Worm (Caenorhabditis elegans) whole organism, L3 larva: ENCODE data around the gene T26E4.18.
"Not testable (repeated sequence)": the region's sequence is repeated elsewhere in the genome, so short reads cannot be mapped to it uniquely, and the experiment has no call there.

Experiments used
- R02D3.7 ChIP-seq: fragments of 150-350 bp; optimal IDR thresholded peaks from 2 replicates; lab custom pipeline; 2014; ENCODE audit warnings: missing biosample characterization, missing genetic modification characterization
- ZK546.5 ChIP-seq: sonication (generic microtip); optimal IDR thresholded peaks from 2 replicates; lab custom pipeline; 2017; ENCODE audit warnings: missing biosample characterization, missing genetic modification characterization
- aly-2 ChIP-seq: fragments of 150-350 bp; optimal IDR thresholded peaks from 2 replicates; lab custom pipeline; 2014; ENCODE audit warnings: missing biosample characterization, missing genetic modification characterization
- ama-1 ChIP-seq: fragments of 150-350 bp; optimal IDR thresholded peaks from 2 replicates; lab custom pipeline; 2018
- ceh-28 ChIP-seq: fragments of 150-350 bp; optimal IDR thresholded peaks from 2 replicates; lab custom pipeline; 2014; ENCODE audit warnings: missing biosample characterization, missing genetic modification reagents, missing genetic modification characterization
- ceh-9 ChIP-seq: sonication (generic microtip); optimal IDR thresholded peaks from 2 replicates; lab custom pipeline; 2018; ENCODE audit warnings: missing biosample characterization, missing genetic modification characterization
- daf-12 ChIP-seq: fragments of 150-350 bp; optimal IDR thresholded peaks from 2 replicates; lab custom pipeline; 2014; ENCODE audit warnings: missing biosample characterization, missing genetic modification reagents, missing genetic modification characterization
- elt-3 ChIP-seq, 3 experiments: fragments of 150-350 bp in 1 of 3; sonication (generic microtip) in 2 of 3; optimal IDR thresholded peaks; 2 replicates in 2 of 3; 4 replicates in 1 of 3; lab custom pipeline; 2014 to 2017; ENCODE audit warnings: missing biosample characterization in 3 of 3, missing genetic modification characterization in 3 of 3
- fkh-10 ChIP-seq: sonication (generic microtip); optimal IDR thresholded peaks from 2 replicates; lab custom pipeline; 2017; ENCODE audit warnings: missing biosample characterization, missing genetic modification reagents, missing genetic modification characterization
- fkh-2 ChIP-seq: fragments of 150-350 bp; optimal IDR thresholded peaks from 2 replicates; lab custom pipeline; 2014; ENCODE audit warnings: missing biosample characterization, missing genetic modification reagents, missing genetic modification characterization
- jun-1 ChIP-seq: fragments of 150-350 bp; optimal IDR thresholded peaks from 2 replicates; lab custom pipeline; 2014; ENCODE audit warnings: missing biosample characterization, missing genetic modification reagents, missing genetic modification characterization
- lin-15B ChIP-seq: fragments of 150-350 bp; optimal IDR thresholded peaks from 2 replicates; lab custom pipeline; 2014; ENCODE audit warnings: missing biosample characterization, missing genetic modification characterization
- lin-39 ChIP-seq: fragments of 150-350 bp; optimal IDR thresholded peaks from 2 replicates; lab custom pipeline; 2018; ENCODE audit warnings: missing biosample characterization, missing genetic modification reagents, missing genetic modification characterization
- lsy-12 ChIP-seq: sonication (generic microtip); optimal IDR thresholded peaks from 2 replicates; lab custom pipeline; 2016; ENCODE audit warnings: mild to moderate bottlenecking, missing genetic modification characterization, missing compliant biosample characterization
- mdl-1 ChIP-seq: fragments of 150-350 bp; optimal IDR thresholded peaks from 2 replicates; lab custom pipeline; 2014; ENCODE audit warnings: missing biosample characterization, missing genetic modification characterization
- mml-1 ChIP-seq: fragments of 150-350 bp; sonication (generic microtip); optimal IDR thresholded peaks from 3 replicates; lab custom pipeline; 2014; ENCODE audit warnings: missing biosample characterization, missing genetic modification characterization
- nfya-1 ChIP-seq: sonication (generic microtip); optimal IDR thresholded peaks from 2 replicates; lab custom pipeline; 2017; ENCODE audit warnings: missing genetic modification characterization, mild to moderate bottlenecking, missing compliant biosample characterization, antibody characterized with exemption, moderate library complexity; ENCODE audit not compliant: insufficient read depth
- nhr-11 ChIP-seq: fragments of 150-350 bp; optimal IDR thresholded peaks from 2 replicates; lab custom pipeline; 2014; ENCODE audit warnings: missing biosample characterization, missing genetic modification characterization
- nhr-12 ChIP-seq: fragments of 150-350 bp; optimal IDR thresholded peaks from 2 replicates; lab custom pipeline; 2014; ENCODE audit warnings: missing biosample characterization, missing genetic modification characterization
- nhr-23 ChIP-seq: fragments of 150-350 bp; optimal IDR thresholded peaks from 2 replicates; lab custom pipeline; 2014; ENCODE audit warnings: missing biosample characterization, missing genetic modification reagents, missing genetic modification characterization
- nhr-237 ChIP-seq: fragments of 150-350 bp; optimal IDR thresholded peaks from 2 replicates; lab custom pipeline; 2014; ENCODE audit warnings: missing biosample characterization, missing genetic modification characterization
- nhr-25 ChIP-seq: sonication (generic microtip); optimal IDR thresholded peaks from 2 replicates; lab custom pipeline; 2017; ENCODE audit warnings: missing biosample characterization, missing genetic modification characterization
- nhr-28 ChIP-seq: fragments of 150-350 bp; optimal IDR thresholded peaks from 2 replicates; lab custom pipeline; 2014; ENCODE audit warnings: missing biosample characterization, missing genetic modification characterization
- nhr-67 ChIP-seq: fragments of 150-350 bp; optimal IDR thresholded peaks from 2 replicates; lab custom pipeline; 2014; ENCODE audit warnings: missing biosample characterization, missing genetic modification characterization
- pha-4 ChIP-seq: fragments of 150-350 bp; optimal IDR thresholded peaks from 2 replicates; lab custom pipeline; 2014; ENCODE audit warnings: missing biosample characterization, missing genetic modification reagents, missing genetic modification characterization
- pqm-1 ChIP-seq: fragments of 150-350 bp; optimal IDR thresholded peaks from 2 replicates; lab custom pipeline; 2017; ENCODE audit warnings: missing biosample characterization, missing genetic modification characterization, inconsistent platforms
- skn-1 ChIP-seq: fragments of 150-350 bp; optimal IDR thresholded peaks from 2 replicates; lab custom pipeline; 2014; ENCODE audit warnings: missing biosample characterization, missing genetic modification characterization
- snpc-4 ChIP-seq: fragments of 150-350 bp; optimal IDR thresholded peaks from 2 replicates; lab custom pipeline; 2014; ENCODE audit warnings: missing biosample characterization, missing genetic modification characterization
- tbx-2 ChIP-seq: sonication (generic microtip); optimal IDR thresholded peaks from 2 replicates; lab custom pipeline; 2016; ENCODE audit warnings: mild to moderate bottlenecking, missing genetic modification characterization, missing compliant biosample characterization
- unc-39 ChIP-seq: sonication (generic microtip); optimal IDR thresholded peaks from 4 replicates; lab custom pipeline; 2017; ENCODE audit warnings: missing biosample characterization, missing genetic modification characterization
- unc-62 ChIP-seq: fragments of 150-350 bp; sonication (generic microtip); optimal IDR thresholded peaks from 4 replicates; lab custom pipeline; 2014; ENCODE audit warnings: missing biosample characterization, missing genetic modification reagents, missing genetic modification characterization

Gene T26E4.18

DNA sequence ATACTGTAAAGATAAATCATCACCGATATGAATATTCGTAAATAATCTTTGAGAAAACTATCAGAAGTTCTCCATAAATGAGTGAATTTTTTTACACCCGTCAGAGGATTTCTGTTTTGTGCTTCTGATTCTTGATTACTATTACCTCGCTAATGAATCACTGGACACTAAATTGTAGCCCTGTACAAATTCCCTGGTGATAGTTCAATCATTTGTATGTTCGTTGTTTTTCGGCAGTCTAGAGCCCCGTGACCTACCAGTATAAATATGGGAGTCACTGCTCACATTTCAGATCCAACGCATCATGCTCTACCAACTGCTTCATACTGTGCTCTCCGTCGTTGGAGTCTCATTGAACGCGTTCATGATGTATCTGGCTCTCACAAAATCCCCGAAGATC is 569 bp downstream of the T26E4.18 start, which contains the start of gene srd-27:
Gene srd-27 (plus strand): TSS at position 301 of the 400 bp plus-strand sequence.
- not testable (repeated sequence) for TF ChIP-seq daf-12, aly-2, nhr-237 (tag; lab: Kevin White, UChicago)
- TF ChIP-seq, all 47 proteins: peak for 0; not testable (repeated sequence) for 47

DNA sequence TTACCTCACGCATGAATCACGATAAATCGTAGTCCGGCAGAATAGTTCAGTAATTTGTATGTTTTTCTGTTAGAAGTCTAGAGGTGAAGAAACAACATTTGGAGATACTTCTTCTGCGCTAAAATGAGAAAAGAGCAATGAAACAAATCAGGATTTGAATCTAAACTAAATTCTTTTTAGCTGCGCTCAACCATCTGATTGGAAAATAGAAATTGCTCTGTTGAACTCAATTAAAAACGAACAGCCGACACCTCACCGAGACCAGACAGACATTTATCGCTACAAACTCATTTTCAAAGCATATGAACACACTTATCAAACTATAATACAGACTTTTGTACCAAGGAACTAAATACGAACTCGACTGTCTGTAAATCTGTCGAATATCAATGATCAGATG is 1.0 kb downstream of the T26E4.18 start, which contains the start of gene T26E4.9:
Gene T26E4.9 (minus strand): TSS at position 101 of the 400 bp plus-strand sequence.
- TF ChIP-seq ceh-9; ceh-28 (tag; lab: Kevin White, UChicago); aly-2 (tag; lab: Kevin White, UChicago): not testable (repeated sequence)

- TF ChIP-seq nfya-1 (no peak), nhr-23 (tag; lab: Kevin White, UChicago) (no peak), skn-1 (tag; lab: Kevin White, UChicago) (no peak), mdl-1 (tag; lab: Kevin White, UChicago) (no peak), ZK546.5 (tag; lab: Kevin White, UChicago) (no peak), ceh-9 (no peak), lin-15B (tag; lab: Kevin White, UChicago) (no peak), lin-39 (tag; lab: Kevin White, UChicago) (no peak), daf-12 (tag; lab: Kevin White, UChicago) (no peak), pqm-1 (tag; lab: Kevin White, UChicago) (no peak), pha-4 (no peak), R02D3.7 (no peak), jun-1 (tag; lab: Kevin White, UChicago) (no peak), ceh-28 (tag; lab: Kevin White, UChicago) (no peak), ama-1 (lab: Kevin White, UChicago) (no peak), nhr-11 (tag; lab: Kevin White, UChicago) (no peak), mml-1 (tag; lab: Kevin White, UChicago) (no peak), snpc-4 (tag; lab: Kevin White, UChicago) (no peak), unc-39 (tag; lab: Kevin White, UChicago) (no peak), aly-2 (tag; lab: Kevin White, UChicago) (no peak)
These were observed 5.5 kb downstream of the T26E4.18 start, which contains the start of gene T26E4.10 for ce11 chrV:15798108-15798507. Gene T26E4.10, minus strand, starts transcription at chrV:15798208.

DNA sequence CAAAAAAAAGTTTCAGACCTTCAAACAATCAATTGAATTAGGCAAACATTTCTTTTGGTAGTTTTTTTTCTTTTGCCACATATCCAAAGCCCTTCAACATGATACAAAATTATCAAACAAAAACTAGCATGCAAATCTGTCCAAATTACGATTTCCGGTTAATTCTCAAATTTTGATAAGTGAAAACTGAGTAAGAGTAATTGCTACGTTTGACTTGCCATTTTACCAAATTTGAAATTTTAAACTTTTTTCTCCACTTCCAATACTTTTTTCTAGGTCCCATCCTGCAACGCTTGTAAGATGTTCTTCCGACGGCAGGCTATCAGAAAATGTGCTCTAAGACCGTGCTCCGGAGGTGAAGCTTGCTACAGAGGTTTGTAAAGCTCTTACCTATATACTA is 7.6 kb downstream of the T26E4.18 start, which contains the start of gene nhr-223:
Gene nhr-223 (plus strand): TSS at position 301 of the 400 bp plus-strand sequence.
- TF ChIP-seq nhr-23 (tag; lab: Kevin White, UChicago) (no peak), nhr-28 (no peak), elt-3 (tag; optimal IDR thresholded peaks at IDR 0.05; lab: Kevin White, UChicago) (no peak)
- TF ChIP-seq, all 47 proteins: peak for 0

- no peak for TF ChIP-seq snpc-4 (tag; lab: Kevin White, UChicago)
- no peak for TF ChIP-seq nhr-11 (tag; lab: Kevin White, UChicago)
- no peak for TF ChIP-seq ama-1 (lab: Kevin White, UChicago)
- TF ChIP-seq daf-12 (tag; lab: Kevin White, UChicago), result no peak
- no peak for TF ChIP-seq nhr-28
- no peak for TF ChIP-seq mdl-1 (tag; lab: Kevin White, UChicago)
- no peak for TF ChIP-seq tbx-2 (tag; lab: Kevin White, UChicago)
- TF ChIP-seq lin-15B (tag; lab: Kevin White, UChicago), result no peak
- TF ChIP-seq skn-1 (tag; lab: Kevin White, UChicago), result no peak
- no peak for TF ChIP-seq nhr-67 (tag; lab: Kevin White, UChicago)
- TF ChIP-seq nhr-237 (tag; lab: Kevin White, UChicago), result no peak
- no peak for TF ChIP-seq nhr-25
- no peak for TF ChIP-seq nhr-12 (tag; lab: Kevin White, UChicago)
- no peak for TF ChIP-seq fkh-10 (GFP tag; lab: Kevin White, UChicago)
- TF ChIP-seq fkh-2 (tag; lab: Kevin White, UChicago), result no peak
- no peak for TF ChIP-seq nhr-23 (tag; lab: Kevin White, UChicago)
- TF ChIP-seq pha-4, result no peak
- TF ChIP-seq unc-62, result no peak
- no peak for TF ChIP-seq lsy-12 (tag; lab: Kevin White, UChicago)
- no peak for TF ChIP-seq ceh-9
These were observed 10.4 kb downstream of the T26E4.18 start, which contains the start of gene T26E4.7 for ce11 chrV:15793270-15793669. Gene T26E4.7, plus strand, starts transcription at chrV:15793570.
